Worm (Caenorhabditis elegans) whole organism, L4/young adult: Measurements from ENCODE around the gene cank-26.

Source experiments
- W03F9.2 ChIP-seq: fragments of 150-350 bp; optimal IDR thresholded peaks from 2 replicates; lab custom pipeline; 2014; ENCODE audit warnings: missing biosample characterization, missing genetic modification characterization
- dao-5 ChIP-seq: sonication (generic microtip); optimal IDR thresholded peaks from 2 replicates; lab custom pipeline; 2016; ENCODE audit warnings: missing genotype, missing genetic modification characterization, moderate library complexity, missing compliant biosample characterization
- him-1 ChIP-seq: sonication (generic microtip); optimal IDR thresholded peaks from 2 replicates; lab custom pipeline; 2016; ENCODE audit warnings: missing genotype, missing genetic modification reagents, missing genetic modification characterization, missing compliant biosample characterization

The cank-26 gene

ce11 chrII:3984242-3984641, 9.4 kb upstream of the cank-26 start:
- TF ChIP-seq him-1 (tag; lab: Kevin White, UChicago) (no peak), dao-5 (tag; lab: Kevin White, UChicago) (no peak)

ce11 chrII:3982313-3982712, 7.4 kb upstream of the cank-26 start, which contains the start of gene lin-31:
TSS of gene lin-31 (plus strand) at chrII:3982549.
- TF ChIP-seq dao-5 (tag; lab: Kevin White, UChicago) (no peak), W03F9.2 (tag; lab: Kevin White, UChicago) (no peak), him-1 (tag; lab: Kevin White, UChicago) (no peak)

- TF ChIP-seq him-1 (tag; lab: Kevin White, UChicago) (no peak), dao-5 (tag; lab: Kevin White, UChicago) (no peak), W03F9.2 (tag; lab: Kevin White, UChicago) (no peak)
These were observed 5.5 kb upstream of the cank-26 start for ce11 chrII:3980373-3980772.

- no peak for TF ChIP-seq dao-5 (tag; lab: Kevin White, UChicago)
- no peak for TF ChIP-seq W03F9.2 (tag; lab: Kevin White, UChicago)
- no peak for TF ChIP-seq him-1 (tag; lab: Kevin White, UChicago)
These were observed 3.3 kb upstream of the cank-26 start for ce11 chrII:3978198-3978597.

ce11 chrII:3975942-3976341, 1.1 kb upstream of the cank-26 start, which contains the start of gene dos-2:
TSS of gene dos-2 (plus strand) at chrII:3976242.
- TF ChIP-seq him-1 (tag; lab: Kevin White, UChicago) = no peak
- TF ChIP-seq dao-5 (tag; lab: Kevin White, UChicago) = no peak
- TF ChIP-seq W03F9.2 (tag; lab: Kevin White, UChicago) = no peak

ce11 chrII:3972153-3972552, 2.7 kb downstream of the cank-26 start, which contains the start of gene K10G6.9:
TSS of gene K10G6.9 (plus strand) at chrII:3972262.
- TF ChIP-seq W03F9.2 (tag; lab: Kevin White, UChicago) = no peak
- TF ChIP-seq dao-5 (tag; lab: Kevin White, UChicago) = no peak
- TF ChIP-seq him-1 (tag; lab: Kevin White, UChicago) = no peak

- TF ChIP-seq him-1 (tag; lab: Kevin White, UChicago) (no peak), dao-5 (tag; lab: Kevin White, UChicago) (no peak), W03F9.2 (tag; lab: Kevin White, UChicago) (no peak)
These were observed 6.1 kb downstream of the cank-26 start for ce11 chrII:3968808-3969207.

ce11 chrII:3968070-3968469, 6.8 kb downstream of the cank-26 start:
- TF ChIP-seq dao-5 (tag; lab: Kevin White, UChicago) = no peak
- TF ChIP-seq W03F9.2 (tag; lab: Kevin White, UChicago) = no peak
- TF ChIP-seq him-1 (tag; lab: Kevin White, UChicago) = no peak

- no peak for TF ChIP-seq dao-5 (tag; lab: Kevin White, UChicago)
- no peak for TF ChIP-seq him-1 (tag; lab: Kevin White, UChicago)
- TF ChIP-seq W03F9.2 (tag; lab: Kevin White, UChicago) = no peak
These were observed 7.8 kb downstream of the cank-26 start for ce11 chrII:3967061-3967460.

- TF ChIP-seq W03F9.2 (tag; lab: Kevin White, UChicago) = no peak
- no peak for TF ChIP-seq dao-5 (tag; lab: Kevin White, UChicago)
- no peak for TF ChIP-seq him-1 (tag; lab: Kevin White, UChicago)
These were observed 9.0 kb downstream of the cank-26 start for ce11 chrII:3965665-3966416.

ce11 chrII:3964302-3964885, 10.5 kb downstream of the cank-26 start:
- TF ChIP-seq dao-5 (tag; lab: Kevin White, UChicago) = no peak
- TF ChIP-seq W03F9.2 (tag; lab: Kevin White, UChicago) = no peak
- TF ChIP-seq him-1 (tag; lab: Kevin White, UChicago) = no peak

ce11 chrII:3961256-3961655, 13.6 kb downstream of the cank-26 start:
- TF ChIP-seq dao-5 (tag; lab: Kevin White, UChicago) (no peak), W03F9.2 (tag; lab: Kevin White, UChicago) (no peak), him-1 (tag; lab: Kevin White, UChicago) (no peak)

ce11 chrII:3960276-3960675, 14.6 kb downstream of the cank-26 start:
- no peak for TF ChIP-seq him-1 (tag; lab: Kevin White, UChicago)
- no peak for TF ChIP-seq dao-5 (tag; lab: Kevin White, UChicago)
- TF ChIP-seq W03F9.2 (tag; lab: Kevin White, UChicago) = no peak
